Fruit fly (Drosophila melanogaster) whole organism, embryonic: ENCODE measurements around the gene Ir92a.

ENCODE experiments used
- Aef1 ChIP-seq: fragments of 200-800 bp; sonication (Bioruptor generic); IDR thresholded peaks from 3 replicates; pipeline ENCODE4 v1.3.6; 2022; ENCODE audit warnings: missing biosample characterization, missing genetic modification characterization
- BtbVII ChIP-seq: fragments of 200-800 bp; sonication (Bioruptor generic); optimal IDR thresholded peaks from 3 replicates; lab custom pipeline; 2017; ENCODE audit warnings: missing biosample characterization, mild to moderate bottlenecking, missing genetic modification characterization
- C15 ChIP-seq: fragments of 200-800 bp; sonication (Bioruptor generic); IDR thresholded peaks from 3 replicates; pipeline ENCODE4 v1.3.6; 2022; ENCODE audit warnings: missing biosample characterization, missing genetic modification characterization
- CG10543 ChIP-seq: fragments of 200-800 bp; sonication (Bioruptor generic); optimal IDR thresholded peaks from 3 replicates; lab custom pipeline; 2017; ENCODE audit warnings: missing biosample characterization, mild to moderate bottlenecking, missing genetic modification characterization, moderate library complexity
- CG11085 ChIP-seq: fragments of 200-800 bp; sonication (Bioruptor generic); IDR thresholded peaks from 2 replicates; pipeline ENCODE4 v1.3.6; 2022; ENCODE audit warnings: missing biosample characterization, missing genetic modification characterization
- CG11695 ChIP-seq: fragments of 200-800 bp; sonication (Bioruptor generic); IDR thresholded peaks from 3 replicates; pipeline ENCODE4 v1.3.6; 2022; ENCODE audit warnings: missing biosample characterization, missing genetic modification characterization
- CG11696 ChIP-seq: fragments of 200-800 bp; sonication (Bioruptor generic); IDR thresholded peaks from 2 replicates; pipeline ENCODE4 v1.3.6; 2022; ENCODE audit warnings: missing biosample characterization, missing genetic modification characterization
- CG13296 ChIP-seq: fragments of 200-800 bp; sonication (Bioruptor generic); optimal IDR thresholded peaks from 3 replicates; lab custom pipeline; 2018; ENCODE audit warnings: missing biosample characterization, mild to moderate bottlenecking, missing genetic modification characterization
- CG16863 ChIP-seq: fragments of 200-800 bp; sonication (Bioruptor generic); optimal IDR thresholded peaks from 3 replicates; lab custom pipeline; 2016; ENCODE audit warnings: missing biosample characterization, missing genetic modification characterization
- CG17802 ChIP-seq: fragments of 200-800 bp; sonication (Bioruptor generic); optimal IDR thresholded peaks from 2 replicates; lab custom pipeline; 2018; ENCODE audit warnings: missing biosample characterization, mild to moderate bottlenecking, missing genetic modification characterization, moderate library complexity
- CG2120 ChIP-seq: fragments of 200-800 bp; sonication (Bioruptor generic); optimal IDR thresholded peaks from 3 replicates; lab custom pipeline; 2016; ENCODE audit warnings: missing biosample characterization, missing genetic modification characterization
- CG30431 ChIP-seq: fragments of 200-800 bp; sonication (Bioruptor generic); optimal IDR thresholded peaks from 2 replicates; lab custom pipeline; 2017; ENCODE audit warnings: missing biosample characterization, missing genetic modification characterization
- CG3065 ChIP-seq: fragments of 200-800 bp; sonication (Bioruptor generic); optimal IDR thresholded peaks from 2 replicates; lab custom pipeline; 2016; ENCODE audit warnings: missing biosample characterization, missing genetic modification characterization
- CG34376 ChIP-seq: fragments of 200-800 bp; sonication (Bioruptor generic); optimal IDR thresholded peaks from 2 replicates; lab custom pipeline; 2018; ENCODE audit warnings: missing biosample characterization, mild to moderate bottlenecking, missing genetic modification characterization
- CG3726 ChIP-seq: fragments of 200-800 bp; sonication (Bioruptor generic); IDR thresholded peaks from 3 replicates; pipeline ENCODE4, ENCODE4 v1.3.6; 2022; ENCODE audit warnings: missing biosample characterization, missing genetic modification characterization
- CG4617 ChIP-seq: fragments of 200-800 bp; sonication (Bioruptor generic); optimal IDR thresholded peaks from 3 replicates; lab custom pipeline; 2016; ENCODE audit warnings: missing biosample characterization, missing genetic modification characterization, borderline replicate concordance
- CG4854 ChIP-seq: fragments of 200-800 bp; sonication (Bioruptor generic); optimal IDR thresholded peaks from 2 replicates; lab custom pipeline; 2016; ENCODE audit warnings: missing biosample characterization, missing genetic modification characterization, inconsistent platforms
- CG9609 ChIP-seq: fragments of 200-800 bp; sonication (Bioruptor generic); optimal IDR thresholded peaks from 3 replicates; lab custom pipeline; 2016; ENCODE audit warnings: missing biosample characterization, missing genetic modification characterization
- CG9817 ChIP-seq: fragments of 200-800 bp; sonication (Bioruptor generic); optimal IDR thresholded peaks from 2 replicates; lab custom pipeline; 2018; ENCODE audit warnings: missing biosample characterization, mild to moderate bottlenecking, missing genetic modification characterization, moderate library complexity
- CHES-1-like ChIP-seq: fragments of 200-800 bp; sonication (Bioruptor generic); optimal IDR thresholded peaks from 2 replicates; lab custom pipeline; 2016; ENCODE audit warnings: missing biosample characterization, missing genetic modification characterization
- Elba2 ChIP-seq: fragments of 200-800 bp; sonication (Bioruptor generic); optimal IDR thresholded peaks from 3 replicates; lab custom pipeline; 2016; ENCODE audit warnings: missing biosample characterization, missing genetic modification characterization
- Gsc ChIP-seq: fragments of 200-800 bp; sonication (Bioruptor generic); IDR thresholded peaks from 2 replicates; pipeline ENCODE4 v1.3.6; 2022; ENCODE audit warnings: missing biosample characterization, missing genetic modification characterization
- Hand ChIP-seq: fragments of 200-800 bp; sonication (Bioruptor generic); optimal IDR thresholded peaks from 2 replicates; lab custom pipeline; 2017; ENCODE audit warnings: mild to moderate bottlenecking, missing biosample characterization, missing genetic modification reagents, missing genetic modification characterization
- NFAT ChIP-seq: fragments of 200-800 bp; sonication (Bioruptor generic); IDR thresholded peaks from 2 replicates; pipeline ENCODE4 v1.3.6; 2022; ENCODE audit warnings: missing biosample characterization, missing genetic modification characterization
- Neu2 ChIP-seq: fragments of 200-800 bp; sonication (Bioruptor generic); optimal IDR thresholded peaks from 3 replicates; lab custom pipeline; 2016; ENCODE audit warnings: missing biosample characterization, missing genetic modification characterization, borderline replicate concordance
- ap ChIP-seq: fragments of 200-800 bp; sonication (Bioruptor generic); IDR thresholded peaks from 2 replicates; pipeline ENCODE4 v1.3.6; 2022; ENCODE audit warnings: missing biosample characterization, missing genetic modification characterization
- ase ChIP-seq: fragments of 200-800 bp; sonication (Bioruptor generic); IDR thresholded peaks from 3 replicates; pipeline ENCODE4 v1.3.6; 2022; ENCODE audit warnings: missing biosample characterization, missing genetic modification characterization
- ash1 ChIP-seq: fragments of 200-800 bp; sonication (Bioruptor generic); optimal IDR thresholded peaks from 2 replicates; lab custom pipeline; 2018; ENCODE audit warnings: missing biosample characterization, mild to moderate bottlenecking, missing genetic modification characterization
- cad ChIP-seq: fragments of >200 bp; optimal IDR thresholded peaks from 2 replicates; lab custom pipeline; 2017; ENCODE audit warnings: missing biosample characterization, missing genetic modification characterization
- caup ChIP-seq: fragments of 200-800 bp; sonication (Bioruptor generic); optimal IDR thresholded peaks from 3 replicates; lab custom pipeline; 2017; ENCODE audit warnings: missing biosample characterization, mild to moderate bottlenecking, missing genetic modification characterization, moderate library complexity; ENCODE audit not compliant: severe bottlenecking
- cg ChIP-seq: fragments of 200-800 bp; sonication (Bioruptor generic); optimal IDR thresholded peaks from 3 replicates; lab custom pipeline; 2019; ENCODE audit warnings: missing biosample characterization, mild to moderate bottlenecking, missing genetic modification characterization, moderate library complexity
- chinmo ChIP-seq: fragments of 200-800 bp; sonication (Bioruptor generic); IDR thresholded peaks from 4 replicates; pipeline ENCODE4 v1.3.6; 2022; ENCODE audit warnings: missing biosample characterization, missing genetic modification characterization; ENCODE audit not compliant: partially characterized antibody
- chn ChIP-seq: fragments of 200-800 bp; sonication (Bioruptor generic); optimal IDR thresholded peaks from 2 replicates; lab custom pipeline; 2016; ENCODE audit warnings: missing biosample characterization, missing genetic modification characterization
- dysf ChIP-seq: fragments of 200-800 bp; sonication (Bioruptor generic); IDR thresholded peaks from 3 replicates; pipeline ENCODE4 v1.3.6; 2022; ENCODE audit warnings: missing biosample characterization, missing genetic modification characterization
- esg ChIP-seq: fragments of 200-800 bp; sonication (Bioruptor generic); conservative IDR thresholded peaks from 2 replicates; pipeline ENCODE4 v1.3.6; 2022; ENCODE audit warnings: missing biosample characterization, missing genetic modification characterization
- exex ChIP-seq: fragments of 200-800 bp; sonication (Bioruptor generic); optimal IDR thresholded peaks from 4 replicates; lab custom pipeline; 2018; ENCODE audit warnings: missing biosample characterization, mild to moderate bottlenecking, missing genetic modification characterization, moderate library complexity
- gfzf ChIP-seq: fragments of 200-800 bp; sonication (Bioruptor generic); optimal IDR thresholded peaks from 2 replicates; lab custom pipeline; 2016; ENCODE audit warnings: missing biosample characterization, mild to moderate bottlenecking, missing genetic modification characterization, moderate library complexity
- ham ChIP-seq: fragments of 200-800 bp; sonication (Bioruptor generic); IDR thresholded peaks from 2 replicates; pipeline ENCODE4 v1.3.6; 2022; ENCODE audit warnings: missing biosample characterization, missing genetic modification characterization
- inv ChIP-seq: fragments of 200-800 bp; sonication (Bioruptor generic); IDR thresholded peaks from 2 replicates; pipeline ENCODE4 v1.3.6; 2022; ENCODE audit warnings: missing biosample characterization, missing genetic modification characterization; ENCODE audit not compliant: partially characterized antibody
- lmd ChIP-seq: fragments of 200-800 bp; sonication (Bioruptor generic); IDR thresholded peaks from 2 replicates; pipeline ENCODE4 v1.3.6; 2022; ENCODE audit warnings: missing biosample characterization, missing genetic modification characterization
- mld ChIP-seq: fragments of 200-800 bp; sonication (Bioruptor generic); IDR thresholded peaks from 3 replicates; pipeline ENCODE4 v1.3.6; 2022; ENCODE audit warnings: missing biosample characterization, missing genetic modification characterization; ENCODE audit not compliant: partially characterized antibody
- nom ChIP-seq: fragments of 200-800 bp; sonication (Bioruptor generic); optimal IDR thresholded peaks from 2 replicates; lab custom pipeline; 2017; ENCODE audit warnings: missing biosample characterization, missing genetic modification characterization, mild to moderate bottlenecking, moderate library complexity, missing genetic modification reagents
- oc ChIP-seq: fragments of 200-800 bp; sonication (Bioruptor generic); optimal IDR thresholded peaks from 2 replicates; lab custom pipeline; 2018; ENCODE audit warnings: missing biosample characterization, mild to moderate bottlenecking, missing genetic modification characterization, moderate library complexity
- psq ChIP-seq: fragments of 200-800 bp; sonication (Bioruptor generic); optimal IDR thresholded peaks from 2 replicates; lab custom pipeline; 2017; ENCODE audit warnings: missing biosample characterization, missing genetic modification characterization
- run ChIP-seq: fragments of 200-800 bp; sonication (Bioruptor generic); optimal IDR thresholded peaks from 3 replicates; lab custom pipeline; 2018; ENCODE audit warnings: missing biosample characterization, mild to moderate bottlenecking, missing genetic modification characterization
- sc ChIP-seq, 3 experiments: fragments of >200 bp in 2 of 3; fragments of 200-800 bp in 1 of 3; sonication (Bioruptor generic) in 1 of 3; optimal IDR thresholded peaks; 2 replicates in 2 of 3; 3 replicates in 1 of 3; lab custom pipeline; 2017; ENCODE audit warnings: mild to moderate bottlenecking in 1 of 3, missing biosample characterization in 1 of 3, missing genetic modification characterization in 1 of 3, missing genetic modification reagents in 1 of 3
- tio ChIP-seq: fragments of 200-800 bp; sonication (Bioruptor generic); optimal IDR thresholded peaks from 2 replicates; lab custom pipeline; 2017; ENCODE audit warnings: missing biosample characterization, missing genetic modification characterization, inconsistent platforms
- trem ChIP-seq: fragments of 200-800 bp; optimal IDR thresholded peaks from 3 replicates; lab custom pipeline; 2019; ENCODE audit warnings: missing biosample characterization, mild to moderate bottlenecking, missing genetic modification characterization, moderate library complexity
- vnd ChIP-seq: fragments of 200-800 bp; sonication (Bioruptor generic); IDR thresholded peaks from 3 replicates; pipeline ENCODE4 v1.3.6; 2022; ENCODE audit warnings: missing biosample characterization, missing genetic modification characterization; ENCODE audit not compliant: partially characterized antibody

Ir92a gene

dm6 chr3R:20317402-20318165, 21.2 kb upstream of the Ir92a start (continued):
- TF ChIP-seq CG11696 (GFP tag; lab: Robert Waterston, UW) (no peak), gfzf (GFP tag; lab: Kevin White, UChicago) (no peak), CG3726 (GFP tag; lab: Robert Waterston, UW) (no peak), CG11085 (GFP tag; lab: Robert Waterston, UW) (no peak), CG2120 (GFP tag; lab: Kevin White, UChicago) (no peak), CG16863 (GFP tag; lab: Kevin White, UChicago) (no peak), ase (GFP tag; lab: Robert Waterston, UW) (no peak), esg (no peak), BtbVII (no peak), vnd (GFP tag; lab: Robert Waterston, UW) (no peak), cg (peak; percentile 25), CG13296 (GFP tag; lab: Kevin White, UChicago) (peak; percentile 63), CHES-1-like (no peak), inv (GFP tag; lab: Robert Waterston, UW) (no peak), Hand (GFP tag; lab: Kevin White, UChicago) (no peak), caup (GFP tag; lab: Kevin White, UChicago) (no peak), chn (GFP tag; lab: Kevin White, UChicago) (no peak), Elba2 (GFP tag; lab: Kevin White, UChicago) (no peak), C15 (no peak), Neu2 (GFP tag; lab: Kevin White, UChicago) (no peak), lmd (GFP tag; lab: Robert Waterston, UW) (no peak), run (tag; lab: Kevin White, UChicago) (no peak), ham (no peak), CG34376 (GFP tag; lab: Kevin White, UChicago) (peak; percentile 9), Aef1 (GFP tag; lab: Robert Waterston, UW) (no peak), tio (no peak), chinmo (GFP tag; lab: Robert Waterston, UW) (peak; percentile 71; the same call in 1 of the 4 replicates), oc (no peak), CG30431 (GFP tag; lab: Kevin White, UChicago) (no peak), CG4854 (no peak), psq (GFP tag; lab: Kevin White, UChicago) (no peak), ap (GFP tag; lab: Robert Waterston, UW) (no peak), sc (optimal IDR thresholded peaks at IDR 0.05; lab: Kevin White, UChicago) (no peak), sc (GFP tag; optimal IDR thresholded peaks at IDR 0.05; lab: Kevin White, UChicago) (no peak), mld (GFP tag; lab: Robert Waterston, UW) (no peak), exex (tag; lab: Kevin White, UChicago) (peak; percentile 53), trem (tag; lab: Kevin White, UChicago) (no peak), CG4617 (no peak), CG10543 (GFP tag; lab: Kevin White, UChicago) (peak; percentile 87), CG17802 (tag; lab: Kevin White, UChicago) (no peak), CG3065 (GFP tag; lab: Kevin White, UChicago) (no peak), nom (GFP tag; lab: Kevin White, UChicago) (no peak), dysf (no peak), cad (no peak), NFAT (GFP tag; lab: Robert Waterston, UW) (no peak), CG9609 (no peak), ash1 (GFP tag; lab: Kevin White, UChicago) (no peak), CG11695 (GFP tag; lab: Robert Waterston, UW) (no peak), CG9817 (tag; lab: Kevin White, UChicago) (no peak), Gsc (no peak)
